Fruit fly (Drosophila melanogaster): ENCODE results near the gene Gapvd1.
A peak's percentile ranks its signal among the peaks of the same experiment; 100 is the strongest.

The Gapvd1 gene

DNA sequence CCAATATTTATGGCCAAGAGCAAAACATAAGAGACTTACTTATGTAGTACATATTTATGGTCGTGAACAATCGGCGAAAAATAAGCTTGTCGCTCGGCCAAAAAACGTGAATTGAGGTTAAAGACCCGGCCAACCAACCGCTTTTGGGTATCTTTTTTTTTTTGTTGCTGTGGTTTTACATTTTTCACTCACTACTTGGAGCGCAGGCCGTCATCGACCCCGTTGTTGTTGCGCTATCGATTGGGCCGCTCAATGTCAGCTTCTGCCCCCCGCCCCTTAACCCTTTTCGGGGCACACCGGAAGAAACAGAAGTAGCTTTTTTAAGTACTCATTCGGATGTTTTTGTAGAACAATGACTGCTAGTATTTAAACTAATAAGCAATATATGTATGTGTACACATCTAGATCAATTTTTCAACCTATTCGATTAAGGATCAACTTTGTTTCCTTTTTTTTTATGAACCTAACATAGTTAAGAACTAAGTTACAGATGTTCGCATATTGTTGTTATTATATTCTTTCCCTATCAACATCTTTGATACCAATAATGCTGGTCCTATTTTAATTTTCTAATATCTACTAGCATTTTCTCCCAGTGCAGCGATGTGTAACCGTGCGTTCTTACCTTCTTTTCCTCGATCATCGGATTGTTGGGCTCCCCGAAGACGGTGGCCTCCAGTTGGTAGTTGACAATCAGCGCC lies 13.0 kb downstream of the Gapvd1 start (continued):
- peak; percentile 45 for TF ChIP-seq HmgZ (tag; optimal IDR thresholded peaks at IDR 0.05)
- no peak for TF ChIP-seq vfl (GFP tag; optimal IDR thresholded peaks at IDR 0.05)
- TF ChIP-seq Trl (optimal IDR thresholded peaks at IDR 0.05) = no peak
- peak; percentile 71 for TF ChIP-seq Trl (GFP tag; optimal IDR thresholded peaks at IDR 0.05)
- TF ChIP-seq btn (GFP tag; optimal IDR thresholded peaks at IDR 0.05) = peak; percentile 51
- TF ChIP-seq hkb (optimal IDR thresholded peaks at IDR 0.05) = no peak
- peak; percentile 74 for TF ChIP-seq hkb (GFP tag; IDR thresholded peaks at IDR 0.05)
- TF ChIP-seq Dip3 (GFP tag; optimal IDR thresholded peaks at IDR 0.05) = peak; percentile 8
- peak; percentile 15 for TF ChIP-seq CG10274 (GFP tag; optimal IDR thresholded peaks at IDR 0.05)
- no peak for TF ChIP-seq CG2678 (tag; optimal IDR thresholded peaks at IDR 0.05)
- no peak for TF ChIP-seq CG8478 (optimal IDR thresholded peaks at IDR 0.05)
- no peak for TF ChIP-seq CG3995 (GFP tag; optimal IDR thresholded peaks at IDR 0.05)
- no peak for TF ChIP-seq CG12769 (tag; optimal IDR thresholded peaks at IDR 0.05)
- no peak for TF ChIP-seq ab (GFP tag; optimal IDR thresholded peaks at IDR 0.05)
- TF ChIP-seq otp (GFP tag; IDR thresholded peaks at IDR 0.05) = no peak
- no peak for TF ChIP-seq CG5953 (GFP tag; IDR thresholded peaks at IDR 0.05)
- TF ChIP-seq BtbVII (GFP tag; optimal IDR thresholded peaks at IDR 0.05) = peak; percentile 58
- TF ChIP-seq tx (GFP tag; optimal IDR thresholded peaks at IDR 0.05) = peak; percentile 59
- TF ChIP-seq dmrt11E (tag; optimal IDR thresholded peaks at IDR 0.05) = peak; percentile 70
- TF ChIP-seq HLH54F (GFP tag; optimal IDR thresholded peaks at IDR 0.05) = peak; percentile 22
- TF ChIP-seq Med (GFP tag) = peak; percentile 90
- no peak for TF ChIP-seq CG7963 (GFP tag; IDR thresholded peaks at IDR 0.05; ENCODE audit: partially characterized antibody)
- TF ChIP-seq danr (GFP tag; IDR thresholded peaks at IDR 0.05) = peak; percentile 34; the same call in 1 of the 2 replicates
- TF ChIP-seq CG7928 (GFP tag; optimal IDR thresholded peaks at IDR 0.05) = no peak
- no peak for TF ChIP-seq D (optimal IDR thresholded peaks at IDR 0.05)
- peak; percentile 63 for TF ChIP-seq D (GFP tag; optimal IDR thresholded peaks at IDR 0.05)
- no peak for TF ChIP-seq Doc2 (GFP tag; IDR thresholded peaks at IDR 0.05)
- no peak for TF ChIP-seq usp (GFP tag; optimal IDR thresholded peaks at IDR 0.05)
- no peak for TF ChIP-seq CG7745 (tag; optimal IDR thresholded peaks at IDR 0.05)
- TF ChIP-seq yki (optimal IDR thresholded peaks at IDR 0.05) = no peak
- TF ChIP-seq crc (GFP tag; optimal IDR thresholded peaks at IDR 0.05) = peak; percentile 62
- TF ChIP-seq Dp (GFP tag; optimal IDR thresholded peaks at IDR 0.05) = no peak
- TF ChIP-seq HmgD (GFP tag; optimal IDR thresholded peaks at IDR 0.05) = no peak
- no peak for TF ChIP-seq CG6175 (GFP tag; IDR thresholded peaks at IDR 0.05)
- no peak for TF ChIP-seq dati (GFP tag; IDR thresholded peaks at IDR 0.05)
- TF ChIP-seq CG42726 (GFP tag; IDR thresholded peaks at IDR 0.05; ENCODE audit: partially characterized antibody) = no peak
- TF ChIP-seq CG15601 (tag; optimal IDR thresholded peaks at IDR 0.05) = peak; percentile 68
- TF ChIP-seq CG6791 (GFP tag; IDR thresholded peaks at IDR 0.05; ENCODE audit: partially characterized antibody) = no peak
- peak; percentile 77 for TF ChIP-seq CG4820 (GFP tag; optimal IDR thresholded peaks at IDR 0.05)
- peak; percentile 18 for TF ChIP-seq trem (tag; optimal IDR thresholded peaks at IDR 0.05)
- peak; percentile 16 for TF ChIP-seq MTF-1 (GFP tag; optimal IDR thresholded peaks at IDR 0.05; ENCODE audit: borderline replicate concordance)
- no peak for TF ChIP-seq amos (GFP tag; IDR thresholded peaks at IDR 0.05; ENCODE audit: partially characterized antibody)
- peak; percentile 82 for TF ChIP-seq CG12104 (GFP tag; optimal IDR thresholded peaks at IDR 0.05)
- peak; percentile 89 for TF ChIP-seq onecut (GFP tag; IDR thresholded peaks at IDR 0.05)
- no peak for TF ChIP-seq CG17612 (GFP tag; IDR thresholded peaks at IDR 0.05)
- peak; percentile 37 for TF ChIP-seq CG6683 (GFP tag; optimal IDR thresholded peaks at IDR 0.05)
- peak; percentile 29; the same call in 1 of the 2 replicates for TF ChIP-seq CG9215 (GFP tag; IDR thresholded peaks at IDR 0.05)
- no peak for TF ChIP-seq CG2129 (GFP tag; IDR thresholded peaks at IDR 0.05; ENCODE audit: partially characterized antibody)
- TF ChIP-seq trh (GFP tag; optimal IDR thresholded peaks at IDR 0.05) = peak; percentile 53
- peak; percentile 12 for TF ChIP-seq CG12155 (GFP tag; optimal IDR thresholded peaks at IDR 0.05)
- TF ChIP-seq Xbp1 (GFP tag; optimal IDR thresholded peaks at IDR 0.05) = peak; percentile 73
- TF ChIP-seq CG6854 (GFP tag; optimal IDR thresholded peaks at IDR 0.05) = peak; percentile 27

Measured in whole organism, embryonic.